Worm (Caenorhabditis elegans): ENCODE data around the gene alr-1.

- no peak for TF ChIP-seq fos-1 (tag; optimal IDR thresholded peaks at IDR 0.05)
- no peak for TF ChIP-seq T20F7.1 (GFP tag; optimal IDR thresholded peaks at IDR 0.05)
- TF ChIP-seq dmd-6 (GFP tag; IDR thresholded peaks at IDR 0.05), result no peak
- no peak for TF ChIP-seq nhr-102 (tag; optimal IDR thresholded peaks at IDR 0.05)
- no peak for TF ChIP-seq nhr-10 (tag; optimal IDR thresholded peaks at IDR 0.05)
- TF ChIP-seq Y48G9A.11 (GFP tag; IDR thresholded peaks at IDR 0.05), result no peak
- no peak for TF ChIP-seq nhr-77 (tag; optimal IDR thresholded peaks at IDR 0.05)
- TF ChIP-seq dpl-1 (GFP tag; optimal IDR thresholded peaks at IDR 0.05), result no peak
Measured at ce11 chrX:11125520-11125919, at the start of gene alr-1.
